Worm (Caenorhabditis elegans) whole organism, young adult: ENCODE data around the gene srp-3.

Experiments
- F37B4.10 ChIP-seq: fragments of 200-800 bp; sonication (Bioruptor generic); IDR thresholded peaks from 2 replicates; pipeline ENCODE4 v1.3.6; 2022; ENCODE audit warnings: missing genetic modification characterization, missing compliant biosample characterization
- F39B2.1 ChIP-seq: fragments of 200-800 bp; sonication (Bioruptor generic); IDR thresholded peaks from 2 replicates; pipeline ENCODE4 v1.3.6; 2022; ENCODE audit warnings: missing genetic modification reagents, missing genetic modification characterization, missing compliant biosample characterization
- chd-7 ChIP-seq: sonication (generic microtip); optimal IDR thresholded peaks from 2 replicates; lab custom pipeline; 2016; ENCODE audit warnings: mild to moderate bottlenecking, missing genetic modification characterization, moderate library complexity, missing compliant biosample characterization
- efl-1 ChIP-seq: fragments of 150-350 bp; optimal IDR thresholded peaks from 2 replicates; lab custom pipeline; 2014; ENCODE audit warnings: missing biosample characterization, missing genetic modification reagents, missing genetic modification characterization
- hlh-12 ChIP-seq: sonication (generic microtip); optimal IDR thresholded peaks from 2 replicates; lab custom pipeline; 2016; ENCODE audit warnings: missing genetic modification characterization, missing compliant biosample characterization
- madf-3 ChIP-seq: fragments of 200-800 bp; sonication (Bioruptor generic); IDR thresholded peaks from 2 replicates; pipeline ENCODE4 v1.3.6; 2022; ENCODE audit warnings: missing genetic modification reagents, missing genetic modification characterization, missing compliant biosample characterization
- mes-4 ChIP-seq: sonication (generic microtip); optimal IDR thresholded peaks from 2 replicates; lab custom pipeline; 2016; ENCODE audit warnings: missing genotype, missing genetic modification characterization, missing compliant biosample characterization
- snpc-3.4 ChIP-seq: sonication (generic microtip); optimal IDR thresholded peaks from 2 replicates; lab custom pipeline; 2017; ENCODE audit warnings: missing genetic modification characterization, mild to moderate bottlenecking, missing compliant biosample characterization, antibody characterized with exemption, moderate library complexity, missing genotype, missing genetic modification reagents

ce11 chrV:1878030-1878429 lies 30.6 kb upstream of the srp-3 start:
- no peak for TF ChIP-seq chd-7 (tag; lab: Kevin White, UChicago)
- no peak for TF ChIP-seq madf-3 (GFP tag; lab: Robert Waterston, UW)
- no peak for TF ChIP-seq efl-1 (GFP tag; lab: Kevin White, UChicago)
- TF ChIP-seq hlh-12 = no peak
- TF ChIP-seq F39B2.1 = no peak
- no peak for TF ChIP-seq snpc-3.4
- no peak for TF ChIP-seq mes-4 (tag; lab: Kevin White, UChicago)
- no peak for TF ChIP-seq F37B4.10 (GFP tag; lab: Robert Waterston, UW)
